Worm (Caenorhabditis elegans): ENCODE measurements around the gene aly-1.

ce11 chrIV:9079330-9079729 is 29.4 kb upstream of the aly-1 start:
- no peak for TF ChIP-seq ces-1 (GFP tag; optimal IDR thresholded peaks at IDR 0.05)
- TF ChIP-seq T26A8.4 (GFP tag; IDR thresholded peaks at IDR 0.05): no peak
- no peak for TF ChIP-seq lsy-2 (tag; optimal IDR thresholded peaks at IDR 0.05)
- no peak for TF ChIP-seq ceh-82 (tag; optimal IDR thresholded peaks at IDR 0.05)
- TF ChIP-seq ZK337.2 (GFP tag; IDR thresholded peaks at IDR 0.05): no peak
- no peak for TF ChIP-seq dpl-1 (GFP tag; optimal IDR thresholded peaks at IDR 0.05)
- no peak for TF ChIP-seq nhr-42 (GFP tag; IDR thresholded peaks at IDR 0.05)
- no peak for TF ChIP-seq lin-15B (tag; optimal IDR thresholded peaks at IDR 0.05)

Measured in whole organism, L4 larva.